Fruit fly (Drosophila melanogaster) whole organism, embryonic: ENCODE results near the gene CG7512.

Experiments
- B-H2 ChIP-seq: fragments of 200-800 bp; sonication (Bioruptor generic); optimal IDR thresholded peaks from 2 replicates; lab custom pipeline; 2018; ENCODE audit warnings: missing biosample characterization, mild to moderate bottlenecking, missing genetic modification characterization
- Blimp-1 ChIP-seq: fragments of 200-800 bp; sonication (Bioruptor generic); optimal IDR thresholded peaks from 3 replicates; lab custom pipeline; 2018; ENCODE audit warnings: missing biosample characterization, missing genetic modification characterization, mild to moderate bottlenecking, moderate library complexity, missing genetic modification reagents
- CG1024 ChIP-seq: fragments of 200-800 bp; sonication (Bioruptor generic); IDR thresholded peaks from 2 replicates; pipeline ENCODE4 v1.3.6; 2022; ENCODE audit warnings: missing biosample characterization, missing genetic modification characterization
- CG10543 ChIP-seq: fragments of 200-800 bp; sonication (Bioruptor generic); optimal IDR thresholded peaks from 3 replicates; lab custom pipeline; 2017; ENCODE audit warnings: missing biosample characterization, mild to moderate bottlenecking, missing genetic modification characterization, moderate library complexity
- CG11093 ChIP-seq: fragments of 200-800 bp; sonication (Bioruptor generic); IDR thresholded peaks from 3 replicates; pipeline ENCODE4 v1.3.6; 2022; ENCODE audit warnings: missing biosample characterization, missing genetic modification characterization
- CG11560 ChIP-seq: fragments of 200-800 bp; sonication (Bioruptor generic); IDR thresholded peaks from 3 replicates; pipeline ENCODE4 v1.3.6; 2022; ENCODE audit warnings: missing biosample characterization, missing genetic modification characterization
- CG12299 ChIP-seq: fragments of 200-800 bp; sonication (Bioruptor generic); optimal IDR thresholded peaks from 2 replicates; lab custom pipeline; 2018; ENCODE audit warnings: missing biosample characterization, mild to moderate bottlenecking, missing genetic modification characterization
- CG13287 ChIP-seq: fragments of 200-800 bp; sonication (Bioruptor generic); IDR thresholded peaks from 2 replicates; pipeline ENCODE4 v1.3.6; 2022; ENCODE audit warnings: missing biosample characterization, missing genetic modification characterization; ENCODE audit not compliant: partially characterized antibody
- CG1529 ChIP-seq: fragments of 200-800 bp; sonication (Bioruptor generic); optimal IDR thresholded peaks from 3 replicates; lab custom pipeline; 2018; ENCODE audit warnings: missing biosample characterization, missing genetic modification characterization
- CG15479 ChIP-seq: fragments of 200-800 bp; sonication (Bioruptor generic); optimal IDR thresholded peaks from 3 replicates; lab custom pipeline; 2019; ENCODE audit warnings: missing biosample characterization, mild to moderate bottlenecking, missing genetic modification characterization, moderate library complexity
- CG2875 ChIP-seq: fragments of 200-800 bp; sonication (Bioruptor generic); optimal IDR thresholded peaks from 2 replicates; lab custom pipeline; 2017; ENCODE audit warnings: missing biosample characterization, mild to moderate bottlenecking, missing genetic modification characterization, missing genetic modification reagents
- CG4730 ChIP-seq: fragments of 200-800 bp; sonication (Bioruptor generic); IDR thresholded peaks from 2 replicates; pipeline ENCODE4 v1.3.6; 2022; ENCODE audit warnings: missing biosample characterization, missing genetic modification characterization
- CG6272 ChIP-seq: fragments of 200-800 bp; sonication (Bioruptor generic); IDR thresholded peaks from 2 replicates; pipeline ENCODE4 v1.3.6; 2022; ENCODE audit warnings: missing biosample characterization, missing genetic modification characterization
- CG6654 ChIP-seq: fragments of 200-800 bp; sonication (Bioruptor generic); optimal IDR thresholded peaks from 2 replicates; lab custom pipeline; 2017; ENCODE audit warnings: missing biosample characterization, mild to moderate bottlenecking, missing genetic modification characterization
- CG8388 ChIP-seq: fragments of 200-800 bp; sonication (Bioruptor generic); optimal IDR thresholded peaks from 2 replicates; lab custom pipeline; 2019; ENCODE audit warnings: missing biosample characterization, mild to moderate bottlenecking, missing genetic modification characterization, moderate library complexity
- Dbx ChIP-seq: fragments of 200-800 bp; sonication (Bioruptor generic); IDR thresholded peaks from 3 replicates; pipeline ENCODE4 v1.3.6; 2022; ENCODE audit warnings: missing biosample characterization, missing genetic modification characterization
- Dfd ChIP-seq, 2 experiments: fragments of >200 bp; optimal IDR thresholded peaks; 2 replicates each; lab custom pipeline; 2017; ENCODE audit warnings: missing biosample characterization in 2 of 2, missing genetic modification characterization in 2 of 2
- Eip74EF ChIP-seq, 2 experiments: fragments of 200-800 bp in 1 of 2; fragments of >200 bp in 1 of 2; sonication (Bioruptor generic) in 1 of 2; optimal IDR thresholded peaks; 2 replicates each; lab custom pipeline; 2017 to 2019; ENCODE audit warnings: missing biosample characterization in 2 of 2, missing genetic modification characterization in 2 of 2, mild to moderate bottlenecking in 1 of 2, moderate library complexity in 1 of 2
- Gsc ChIP-seq: fragments of 200-800 bp; sonication (Bioruptor generic); IDR thresholded peaks from 2 replicates; pipeline ENCODE4 v1.3.6; 2022; ENCODE audit warnings: missing biosample characterization, missing genetic modification characterization
- Mrtf ChIP-seq: fragments of 200-800 bp; sonication (Bioruptor generic); IDR thresholded peaks from 3 replicates; pipeline ENCODE4 v1.3.6; 2022; ENCODE audit warnings: missing biosample characterization, missing genetic modification characterization
- NK7.1 ChIP-seq: fragments of 200-800 bp; sonication (Bioruptor generic); optimal IDR thresholded peaks from 3 replicates; lab custom pipeline; 2016; ENCODE audit warnings: missing biosample characterization, missing genetic modification characterization
- Pdp1 ChIP-seq, 2 experiments: fragments of 200-800 bp; sonication (Bioruptor generic); optimal IDR thresholded peaks; 3 replicates each; lab custom pipeline; 2016; ENCODE audit warnings: missing biosample characterization in 2 of 2, missing genetic modification characterization in 2 of 2, mild to moderate bottlenecking in 1 of 2, moderate library complexity in 1 of 2
- Scr ChIP-seq: fragments of 200-800 bp; sonication (Bioruptor generic); IDR thresholded peaks from 2 replicates; pipeline ENCODE4 v1.3.6; 2022; ENCODE audit warnings: missing biosample characterization, missing genetic modification characterization; ENCODE audit not compliant: partially characterized antibody
- Sox102F ChIP-seq: fragments of 200-800 bp; sonication (Bioruptor generic); optimal IDR thresholded peaks from 2 replicates; lab custom pipeline; 2018; ENCODE audit warnings: missing biosample characterization, mild to moderate bottlenecking, missing genetic modification characterization, moderate library complexity
- Taf1 ChIP-seq: fragments of 200-800 bp; sonication (Bioruptor generic); IDR thresholded peaks from 2 replicates; pipeline ENCODE4 v1.3.6; 2022; ENCODE audit warnings: missing biosample characterization, missing genetic modification characterization
- ara ChIP-seq: fragments of 200-800 bp; sonication (Bioruptor generic); IDR thresholded peaks from 2 replicates; pipeline ENCODE4 v1.3.6; 2022; ENCODE audit warnings: missing biosample characterization, missing genetic modification characterization
- cas ChIP-seq: fragments of 200-800 bp; sonication (Bioruptor generic); IDR thresholded peaks from 2 replicates; pipeline ENCODE4 v1.3.6; 2022; ENCODE audit warnings: missing biosample characterization, missing genetic modification characterization
- cato ChIP-seq: fragments of 200-800 bp; sonication (Bioruptor generic); optimal IDR thresholded peaks from 2 replicates; lab custom pipeline; 2016; ENCODE audit warnings: missing biosample characterization, missing genetic modification characterization, borderline replicate concordance
- chm ChIP-seq: fragments of 200-800 bp; sonication (Bioruptor generic); IDR thresholded peaks from 2 replicates; pipeline ENCODE4 v1.3.6; 2022; ENCODE audit warnings: missing biosample characterization, missing genetic modification characterization
- croc ChIP-seq: fragments of 200-800 bp; sonication (Bioruptor generic); conservative IDR thresholded peaks from 3 replicates; pipeline ENCODE4 v1.3.6; 2022; ENCODE audit warnings: missing biosample characterization, missing genetic modification characterization
- dmrt99B ChIP-seq: fragments of 200-800 bp; sonication (Bioruptor generic); optimal IDR thresholded peaks from 2 replicates; lab custom pipeline; 2018; ENCODE audit warnings: missing biosample characterization, mild to moderate bottlenecking, missing genetic modification characterization, moderate library complexity
- esg ChIP-seq: fragments of 200-800 bp; sonication (Bioruptor generic); conservative IDR thresholded peaks from 2 replicates; pipeline ENCODE4 v1.3.6; 2022; ENCODE audit warnings: missing biosample characterization, missing genetic modification characterization
- fd3F ChIP-seq: fragments of 200-800 bp; sonication (Bioruptor generic); optimal IDR thresholded peaks from 2 replicates; lab custom pipeline; 2018; ENCODE audit warnings: missing biosample characterization, mild to moderate bottlenecking, missing genetic modification characterization, moderate library complexity
- ftz-f1 ChIP-seq: fragments of 200-800 bp; sonication (Bioruptor generic); optimal IDR thresholded peaks from 2 replicates; lab custom pipeline; 2016; ENCODE audit warnings: missing biosample characterization, missing genetic modification characterization
- hkb ChIP-seq, 2 experiments: fragments of 200-800 bp in 1 of 2; fragments of >200 bp in 1 of 2; sonication (Bioruptor generic) in 1 of 2; IDR thresholded peaks in 1 of 2; optimal IDR thresholded peaks in 1 of 2; 2 replicates each; pipeline versions ENCODE4 v1.3.6 to Lab custom; 2017 to 2022; ENCODE audit warnings: missing biosample characterization in 1 of 2, missing genetic modification characterization in 1 of 2
- lab ChIP-seq: fragments of 200-800 bp; sonication (Bioruptor generic); optimal IDR thresholded peaks from 3 replicates; lab custom pipeline; 2017; ENCODE audit warnings: missing biosample characterization, missing genetic modification characterization, mild to moderate bottlenecking, moderate library complexity, missing genetic modification reagents
- lilli ChIP-seq: fragments of 200-800 bp; sonication (Bioruptor generic); optimal IDR thresholded peaks from 3 replicates; lab custom pipeline; 2016; ENCODE audit warnings: missing biosample characterization, missing genetic modification characterization
- lola ChIP-seq, 3 experiments: fragments of >200 bp in 2 of 3; fragments of 200-800 bp in 1 of 3; sonication (Bioruptor generic) in 1 of 3; optimal IDR thresholded peaks; 2 replicates each; lab custom pipeline; 2017 to 2019; ENCODE audit warnings: missing biosample characterization in 3 of 3, missing genetic modification characterization in 3 of 3, mild to moderate bottlenecking in 1 of 3, moderate library complexity in 1 of 3
- lov ChIP-seq, 2 experiments: fragments of 200-800 bp in 1 of 2; fragments of >200 bp in 1 of 2; sonication (Bioruptor generic) in 1 of 2; IDR thresholded peaks in 1 of 2; optimal IDR thresholded peaks in 1 of 2; 2 replicates in 1 of 2; 3 replicates in 1 of 2; pipeline versions ENCODE4 v1.3.6 to Lab custom; 2017 to 2022; ENCODE audit warnings: missing biosample characterization in 1 of 2, missing genetic modification characterization in 1 of 2
- pho ChIP-seq: fragments of 200-800 bp; sonication (Bioruptor generic); optimal IDR thresholded peaks from 2 replicates; lab custom pipeline; 2016; ENCODE audit warnings: missing biosample characterization, missing genetic modification characterization
- phol ChIP-seq: fragments of 200-800 bp; sonication (Bioruptor generic); optimal IDR thresholded peaks from 3 replicates; lab custom pipeline; 2018; ENCODE audit warnings: missing biosample characterization, mild to moderate bottlenecking, missing genetic modification characterization, moderate library complexity
- pnt ChIP-seq: fragments of 200-800 bp; sonication (Bioruptor generic); optimal IDR thresholded peaks from 3 replicates; lab custom pipeline; 2016; ENCODE audit warnings: missing biosample characterization, missing genetic modification characterization
- pzg ChIP-seq: fragments of 200-800 bp; sonication (Bioruptor generic); optimal IDR thresholded peaks from 3 replicates; lab custom pipeline; 2018; ENCODE audit warnings: missing biosample characterization, mild to moderate bottlenecking, missing genetic modification characterization, moderate library complexity
- ranshi ChIP-seq: fragments of 200-800 bp; sonication (Bioruptor generic); IDR thresholded peaks from 2 replicates; pipeline ENCODE4 v1.3.6; 2022; ENCODE audit warnings: missing biosample characterization, missing genetic modification characterization
- sima ChIP-seq: fragments of 200-800 bp; sonication (Bioruptor generic); optimal IDR thresholded peaks from 2 replicates; lab custom pipeline; 2016; ENCODE audit warnings: missing biosample characterization, missing genetic modification characterization
- ssp ChIP-seq: fragments of 200-800 bp; sonication (Bioruptor generic); IDR thresholded peaks from 2 replicates; pipeline ENCODE4 v1.3.6; 2022; ENCODE audit warnings: missing biosample characterization, missing genetic modification characterization
- tap ChIP-seq: fragments of 200-800 bp; optimal IDR thresholded peaks from 3 replicates; lab custom pipeline; 2019; ENCODE audit warnings: missing biosample characterization, mild to moderate bottlenecking, missing genetic modification characterization, moderate library complexity
- tna ChIP-seq: fragments of 200-800 bp; sonication (Bioruptor generic); IDR thresholded peaks from 2 replicates; pipeline ENCODE4 v1.3.6; 2022; ENCODE audit warnings: missing biosample characterization, missing genetic modification characterization; ENCODE audit not compliant: partially characterized antibody
- zen2 ChIP-seq: fragments of 200-800 bp; sonication (Bioruptor generic); IDR thresholded peaks from 3 replicates; pipeline ENCODE4 v1.3.6; 2022; ENCODE audit warnings: missing biosample characterization, missing genetic modification characterization; ENCODE audit not compliant: partially characterized antibody

The CG7512 gene

DNA sequence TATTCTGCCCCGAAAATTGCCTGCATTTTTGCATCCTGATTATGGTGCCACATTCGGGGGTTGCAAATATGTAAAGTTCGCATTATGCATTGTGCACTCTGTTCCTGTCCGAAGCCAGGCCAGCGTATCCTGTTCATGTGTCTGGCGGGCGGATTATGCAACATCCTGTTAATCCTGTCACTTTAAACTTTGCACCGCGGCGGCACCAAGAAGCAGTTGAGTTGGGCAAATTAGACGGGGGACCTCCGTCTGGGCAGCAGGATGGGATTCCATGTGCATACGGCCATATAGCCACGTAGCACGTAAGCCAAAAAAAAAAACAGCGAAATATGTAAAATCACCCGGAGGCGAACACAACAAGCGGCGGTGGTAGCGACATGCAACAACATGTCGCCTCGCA lies 24.0 kb upstream of the CG7512 start (continued):
- TF ChIP-seq tap (tag; lab: Kevin White, UChicago) (no peak), CG6654 (GFP tag; lab: Kevin White, UChicago) (no peak), Eip74EF (GFP tag; optimal IDR thresholded peaks at IDR 0.05; lab: Kevin White, UChicago) (no peak), ssp (GFP tag; lab: Robert Waterston, UW) (no peak), CG4730 (GFP tag; lab: Robert Waterston, UW) (no peak), Gsc (GFP tag; lab: Robert Waterston, UW) (no peak), chm (GFP tag; lab: Robert Waterston, UW) (peak; percentile 74; the same call in 1 of the 2 replicates), ara (no peak), cato (GFP tag; lab: Kevin White, UChicago) (no peak), lilli (no peak), lab (GFP tag; lab: Kevin White, UChicago) (no peak), sima (GFP tag; lab: Kevin White, UChicago) (no peak), B-H2 (GFP tag; lab: Kevin White, UChicago) (no peak), pho (GFP tag; lab: Kevin White, UChicago) (no peak), Blimp-1 (GFP tag; lab: Kevin White, UChicago) (no peak), ftz-f1 (GFP tag; lab: Kevin White, UChicago) (no peak), zen2 (GFP tag; lab: Robert Waterston, UW) (no peak), cas (GFP tag; lab: Robert Waterston, UW) (no peak), Mrtf (GFP tag; lab: Robert Waterston, UW) (no peak), CG6272 (GFP tag; lab: Robert Waterston, UW) (no peak), phol (tag; lab: Kevin White, UChicago) (no peak), Sox102F (GFP tag; lab: Kevin White, UChicago) (no peak), Taf1 (GFP tag; lab: Robert Waterston, UW) (no peak), CG8388 (GFP tag; lab: Kevin White, UChicago) (no peak), NK7.1 (GFP tag; lab: Kevin White, UChicago) (no peak), Dfd (GFP tag; optimal IDR thresholded peaks at IDR 0.05; lab: Kevin White, UChicago) (no peak), hkb (optimal IDR thresholded peaks at IDR 0.05; lab: Kevin White, UChicago) (no peak), hkb (GFP tag; IDR thresholded peaks at IDR 0.05; lab: Robert Waterston, UW) (no peak), ranshi (GFP tag; lab: Robert Waterston, UW) (no peak), CG12299 (tag; lab: Kevin White, UChicago) (no peak), CG2875 (GFP tag; lab: Kevin White, UChicago) (no peak), Scr (GFP tag; lab: Robert Waterston, UW) (no peak), esg (GFP tag; lab: Robert Waterston, UW) (no peak), croc (no peak), fd3F (no peak), pnt (GFP tag; lab: Kevin White, UChicago) (no peak), CG15479 (GFP tag; lab: Kevin White, UChicago) (peak; percentile 35), CG10543 (no peak), tna (GFP tag; lab: Robert Waterston, UW) (0 out of 2 replicates have a peak, but pooled peaks have one; percentile 26), dmrt99B (tag; lab: Kevin White, UChicago) (no peak), CG1024 (GFP tag; lab: Robert Waterston, UW) (no peak), Dbx (no peak), CG1529 (GFP tag; lab: Kevin White, UChicago) (no peak), lola (GFP tag; optimal IDR thresholded peaks at IDR 0.05; lab: Kevin White, UChicago) (no peak), lov (optimal IDR thresholded peaks at IDR 0.05; lab: Kevin White, UChicago) (no peak), lov (GFP tag; IDR thresholded peaks at IDR 0.05; lab: Robert Waterston, UW) (0 out of 3 replicates have a peak, but pooled peaks have one; percentile 66), Pdp1 (GFP tag; optimal IDR thresholded peaks at IDR 0.05; lab: Kevin White, UChicago) (peak in 1 of 2 experiments; percentile 24), pzg (GFP tag; lab: Kevin White, UChicago) (no peak), CG11560 (tag; lab: Robert Waterston, UW) (no peak), CG13287 (GFP tag; lab: Robert Waterston, UW) (no peak), CG11093 (GFP tag; lab: Robert Waterston, UW) (no peak)
